Worm (Caenorhabditis elegans): ENCODE results near the gene W06G6.9.

DNA sequence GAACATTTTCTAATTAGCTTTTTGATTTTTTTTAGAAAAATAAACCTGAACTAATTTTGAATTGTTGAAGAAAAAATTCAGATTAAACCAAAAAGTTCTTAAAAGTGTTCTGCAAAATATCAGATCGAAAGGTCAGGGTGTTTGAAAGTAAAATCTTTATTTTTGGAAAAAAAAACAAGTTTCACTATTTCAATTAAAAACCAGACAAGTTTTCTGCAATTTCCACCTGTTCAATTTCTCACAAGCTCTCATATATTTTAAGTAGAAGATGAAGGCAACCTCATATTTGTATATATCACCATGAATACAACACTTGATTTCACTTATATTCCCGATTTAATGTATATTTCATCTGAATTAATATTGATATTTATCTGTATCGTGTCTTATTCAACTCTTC is 41.0 kb upstream of the W06G6.9 start, which contains the start of gene srz-102:
- TF ChIP-seq snpc-4 (tag; optimal IDR thresholded peaks at IDR 0.05) = no peak
- no peak for TF ChIP-seq unc-120 (tag; optimal IDR thresholded peaks at IDR 0.05; ENCODE audit: poor library complexity, severe bottlenecking)
- TF ChIP-seq elt-3 (tag; optimal IDR thresholded peaks at IDR 0.05) = no peak
- TF ChIP-seq lin-13 (tag; optimal IDR thresholded peaks at IDR 0.05) = no peak
- TF ChIP-seq nhr-76 (tag; optimal IDR thresholded peaks at IDR 0.05) = no peak
- TF ChIP-seq ztf-11 (tag; optimal IDR thresholded peaks at IDR 0.05) = no peak
- no peak for TF ChIP-seq mls-2 (tag; optimal IDR thresholded peaks at IDR 0.05)
- no peak for TF ChIP-seq mep-1 (tag; optimal IDR thresholded peaks at IDR 0.05)
- no peak for TF ChIP-seq unc-62 (GFP tag; optimal IDR thresholded peaks at IDR 0.05)

All from whole organism, mixed stage, embryonic.